Fruit fly (Drosophila melanogaster): ENCODE data around the gene KrT95D.

Gene KrT95D

DNA sequence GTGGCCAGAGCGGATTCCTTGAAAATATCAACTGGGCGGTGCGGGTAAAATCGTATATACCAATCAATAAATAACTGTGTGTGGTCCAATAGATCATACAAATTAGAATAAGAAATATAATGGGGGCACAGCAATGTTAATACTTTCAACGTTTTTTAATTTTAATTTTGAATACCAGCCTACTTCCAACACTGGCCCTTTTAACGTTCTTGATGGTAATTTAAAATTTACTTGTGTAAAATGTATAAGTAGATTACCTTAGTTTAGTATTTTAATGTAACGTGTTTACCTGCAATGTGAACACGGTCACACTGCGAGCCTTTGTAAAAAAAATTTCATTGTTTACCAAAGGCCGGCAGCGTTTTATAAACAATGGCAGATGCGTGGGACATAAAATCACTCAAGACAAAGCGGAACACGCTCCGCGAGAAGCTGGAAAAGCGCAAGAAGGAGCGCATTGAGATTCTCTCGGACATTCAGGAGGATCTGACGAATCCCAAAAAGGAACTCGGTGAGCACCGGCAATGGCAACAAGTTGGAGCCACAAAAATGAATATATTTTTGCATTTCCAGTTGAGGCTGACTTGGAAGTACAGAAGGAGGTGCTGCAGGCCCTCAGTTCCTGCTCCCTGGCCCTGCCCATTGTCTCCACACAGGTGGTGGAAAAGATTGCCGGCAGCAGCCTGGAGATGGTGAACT is at the start of gene KrT95D, which contains the start of gene Mettl3 (continued):
- TF ChIP-seq danr (GFP tag; IDR thresholded peaks at IDR 0.05): no peak
- peak; percentile 32 for TF ChIP-seq hkb (optimal IDR thresholded peaks at IDR 0.05)
- no peak for TF ChIP-seq hkb (GFP tag; IDR thresholded peaks at IDR 0.05)
- peak in 1 of 3 experiments; percentile 47 for TF ChIP-seq Stat92E (GFP tag; optimal IDR thresholded peaks at IDR 0.05)
- no peak for TF ChIP-seq HLH3B (GFP tag; IDR thresholded peaks at IDR 0.05)
- TF ChIP-seq ewg (GFP tag; optimal IDR thresholded peaks at IDR 0.05): no peak
- TF ChIP-seq Opbp (GFP tag; IDR thresholded peaks at IDR 0.05; ENCODE audit: partially characterized antibody): no peak
- TF ChIP-seq CG15696 (tag; optimal IDR thresholded peaks at IDR 0.05): peak; percentile 8
- peak; percentile 63 for TF ChIP-seq lbe (GFP tag; optimal IDR thresholded peaks at IDR 0.05)
- TF ChIP-seq CHES-1-like (GFP tag; optimal IDR thresholded peaks at IDR 0.05): peak; percentile 65
- TF ChIP-seq CG1792 (GFP tag; optimal IDR thresholded peaks at IDR 0.05): peak; percentile 6
- TF ChIP-seq phol (tag; optimal IDR thresholded peaks at IDR 0.05): peak; percentile 56
- peak; percentile 46 for TF ChIP-seq Max (GFP tag; optimal IDR thresholded peaks at IDR 0.05)
- TF ChIP-seq CG17829 (tag; optimal IDR thresholded peaks at IDR 0.05): peak; percentile 36
- no peak for TF ChIP-seq CG10147 (GFP tag; optimal IDR thresholded peaks at IDR 0.05)
- TF ChIP-seq pzg (GFP tag; optimal IDR thresholded peaks at IDR 0.05): peak; percentile 80
- TF ChIP-seq Aef1 (GFP tag; IDR thresholded peaks at IDR 0.05): no peak
- no peak for TF ChIP-seq D (optimal IDR thresholded peaks at IDR 0.05)
- peak; percentile 35 for TF ChIP-seq D (GFP tag; optimal IDR thresholded peaks at IDR 0.05)
- TF ChIP-seq emc (GFP tag; optimal IDR thresholded peaks at IDR 0.05): no peak
- no peak for TF ChIP-seq C15 (GFP tag; IDR thresholded peaks at IDR 0.05)
- no peak for TF ChIP-seq pita (GFP tag; optimal IDR thresholded peaks at IDR 0.05)
- no peak for TF ChIP-seq bab2 (GFP tag; optimal IDR thresholded peaks at IDR 0.05)
- TF ChIP-seq trh (GFP tag; optimal IDR thresholded peaks at IDR 0.05): no peak
- TF ChIP-seq nmo (GFP tag; optimal IDR thresholded peaks at IDR 0.05): peak; percentile 60
- TF ChIP-seq CG4730 (GFP tag; IDR thresholded peaks at IDR 0.05): no peak
- TF ChIP-seq CG12659 (GFP tag; optimal IDR thresholded peaks at IDR 0.05): peak; percentile 83
- peak; percentile 25 for TF ChIP-seq CG4424 (GFP tag; optimal IDR thresholded peaks at IDR 0.05)
- no peak for TF ChIP-seq Gsc (GFP tag; IDR thresholded peaks at IDR 0.05)
- TF ChIP-seq CG7839 (tag; optimal IDR thresholded peaks at IDR 0.05): peak; percentile 10
- no peak for TF ChIP-seq CG6175 (GFP tag; IDR thresholded peaks at IDR 0.05)
- peak; percentile 36 for TF ChIP-seq maf-S (GFP tag; optimal IDR thresholded peaks at IDR 0.05)
- peak; percentile 2 to 32 for TF ChIP-seq Pdp1 (GFP tag; optimal IDR thresholded peaks at IDR 0.05)
- TF ChIP-seq YL-1 (GFP tag; optimal IDR thresholded peaks at IDR 0.05): peak; percentile 28
- TF ChIP-seq tup (GFP tag; optimal IDR thresholded peaks at IDR 0.05): no peak
- TF ChIP-seq zfh1 (GFP tag; IDR thresholded peaks at IDR 0.05): no peak
- TF ChIP-seq vvl (GFP tag; IDR thresholded peaks at IDR 0.05): peak; percentile 42; the same call in 1 of the 2 replicates
- no peak for TF ChIP-seq CG1024 (GFP tag; IDR thresholded peaks at IDR 0.05)
- peak; percentile 27 for TF ChIP-seq Nf-YC (tag; optimal IDR thresholded peaks at IDR 0.05)
- no peak for TF ChIP-seq Dip2 (GFP tag; IDR thresholded peaks at IDR 0.05)
- TF ChIP-seq CG2199 (GFP tag; IDR thresholded peaks at IDR 0.05): 0 out of 3 replicates have a peak, but pooled peaks have one; percentile 21
- TF ChIP-seq CG2116 (GFP tag; optimal IDR thresholded peaks at IDR 0.05): peak; percentile 62
- TF ChIP-seq CG6689 (GFP tag; IDR thresholded peaks at IDR 0.05): 0 out of 2 replicates have a peak, but pooled peaks have one; percentile 4
- 0 out of 2 replicates have a peak, but pooled peaks have one; percentile 11 for TF ChIP-seq sna (GFP tag; IDR thresholded peaks at IDR 0.05; ENCODE audit: partially characterized antibody)
- TF ChIP-seq HmgZ (tag; optimal IDR thresholded peaks at IDR 0.05): peak; percentile 35
- TF ChIP-seq Lhr (GFP tag; optimal IDR thresholded peaks at IDR 0.05): peak; percentile 87
- no peak for TF ChIP-seq Awh (GFP tag; IDR thresholded peaks at IDR 0.05)
- TF ChIP-seq CG15011 (GFP tag; optimal IDR thresholded peaks at IDR 0.05): no peak
- no peak for TF ChIP-seq bowl (GFP tag; IDR thresholded peaks at IDR 0.05)
- TF ChIP-seq CG13123 (GFP tag; optimal IDR thresholded peaks at IDR 0.05): no peak

All from whole organism, embryonic.